Worm (Caenorhabditis elegans) whole organism, L2 larva: Measurements from ENCODE around the gene F32D1.8.
A peak's percentile ranks its signal among the peaks of the same experiment; 100 is the strongest.

Experiments
- ZK546.5 ChIP-seq: sonication (generic microtip); optimal IDR thresholded peaks from 2 replicates; lab custom pipeline; 2017; ENCODE audit warnings: missing biosample characterization, missing genetic modification characterization
- nhr-129 ChIP-seq: fragments of 150-350 bp; optimal IDR thresholded peaks from 2 replicates; lab custom pipeline; 2014; ENCODE audit warnings: missing biosample characterization, missing genetic modification characterization

The F32D1.8 gene

DNA sequence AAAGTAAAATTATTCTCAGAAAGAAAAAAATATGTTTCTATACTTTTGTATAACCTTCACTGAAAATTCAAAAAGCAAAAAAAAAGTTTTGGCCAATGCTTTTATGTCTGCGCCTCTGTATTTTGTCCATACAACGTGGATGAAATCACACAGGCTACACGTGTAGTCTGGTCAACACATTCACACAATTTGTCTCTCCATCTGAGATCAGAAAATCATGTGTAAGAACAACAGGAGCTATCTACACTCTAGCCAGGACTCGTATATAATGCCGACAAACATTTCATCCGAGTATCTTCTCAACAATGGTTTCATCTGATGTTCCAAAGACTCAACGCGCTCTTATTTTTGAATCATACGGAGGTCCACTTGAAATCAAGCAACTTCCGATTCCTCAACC is 50.7 kb downstream of the F32D1.8 start, which contains the start of gene D2063.1:
Gene D2063.1 (plus strand): TSS at position 281 of the 400 bp plus-strand sequence.
- TF ChIP-seq nhr-129 (tag; lab: Kevin White, UChicago) (peak; percentile 3), ZK546.5 (tag; lab: Kevin White, UChicago) (no peak)
